Fruit fly (Drosophila melanogaster) whole organism, pupa: ENCODE results near the gene CG12289.

Experiments used
- CG15710 ChIP-seq: fragments of 200-800 bp; sonication (Bioruptor generic); optimal IDR thresholded peaks from 2 replicates; lab custom pipeline; 2018; ENCODE audit warnings: missing biosample characterization, mild to moderate bottlenecking, missing genetic modification characterization, moderate library complexity
- CG17806 ChIP-seq: fragments of 200-800 bp; sonication (Bioruptor generic); optimal IDR thresholded peaks from 2 replicates; lab custom pipeline; 2018; ENCODE audit warnings: missing biosample characterization, mild to moderate bottlenecking, missing genetic modification characterization, moderate library complexity
- CG32121 ChIP-seq: fragments of 200-800 bp; sonication (Bioruptor generic); IDR thresholded peaks from 2 replicates; pipeline ENCODE4 v1.3.6; 2022; ENCODE audit warnings: missing biosample characterization, missing genetic modification characterization
- CG8301 ChIP-seq: fragments of 200-800 bp; sonication (Bioruptor generic); optimal IDR thresholded peaks from 2 replicates; lab custom pipeline; 2018; ENCODE audit warnings: missing biosample characterization, mild to moderate bottlenecking, missing genetic modification characterization
- D1 ChIP-seq: fragments of 200-800 bp; sonication (Bioruptor generic); optimal IDR thresholded peaks from 2 replicates; lab custom pipeline; 2018; ENCODE audit warnings: missing biosample characterization, mild to moderate bottlenecking, missing genetic modification characterization, moderate library complexity
- fd96Ca ChIP-seq: fragments of 200-800 bp; sonication (Bioruptor generic); IDR thresholded peaks from 3 replicates; pipeline ENCODE4 v1.3.6; 2022; ENCODE audit warnings: missing biosample characterization, missing genetic modification characterization

- TF ChIP-seq CG15710 (tag; lab: Kevin White, UChicago) (no peak), CG17806 (tag; lab: Kevin White, UChicago) (no peak), CG8301 (tag; lab: Kevin White, UChicago) (no peak), CG32121 (GFP tag; lab: Robert Waterston, UW) (no peak), D1 (tag; lab: Kevin White, UChicago) (no peak), fd96Ca (GFP tag; lab: Robert Waterston, UW) (no peak)
Observed at dm6 chr3L:11489489-11489888, 31.2 kb upstream of the CG12289 start.
